Worm (Caenorhabditis elegans): ENCODE results near the gene ubxn-5.

DNA sequence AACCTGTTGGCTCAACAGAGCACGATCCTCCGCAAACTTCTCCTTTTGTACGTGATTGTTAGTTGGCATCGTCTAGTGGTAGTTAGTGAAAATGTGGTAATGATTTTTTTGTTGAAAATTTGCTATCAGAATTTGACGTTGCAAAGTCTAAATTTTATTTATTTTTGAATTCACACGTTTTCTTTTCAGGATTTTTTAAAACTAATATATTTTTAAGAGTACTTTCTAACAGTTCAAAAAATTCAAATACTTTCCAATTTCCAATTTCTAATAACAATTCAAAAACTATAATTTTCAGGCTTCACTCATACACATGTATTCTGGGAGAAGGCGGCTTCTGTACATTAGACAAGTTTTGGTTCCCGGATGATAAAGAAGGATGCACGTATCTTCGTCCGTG lies at the start of gene ubxn-5:
- TF ChIP-seq nhr-237 (tag; optimal IDR thresholded peaks at IDR 0.05) (no peak), ets-5 (GFP tag; IDR thresholded peaks at IDR 0.05) (no peak), fkh-10 (GFP tag; optimal IDR thresholded peaks at IDR 0.05) (no peak), elt-2 (tag; optimal IDR thresholded peaks at IDR 0.05) (no peak), aly-2 (tag; optimal IDR thresholded peaks at IDR 0.05) (no peak)

Data from whole organism, L1 larva.